Worm (Caenorhabditis elegans) whole organism, young adult: Measurements from ENCODE around the gene btb-7.

Experiments used
- B0261.1 ChIP-seq: sonication (generic microtip); optimal IDR thresholded peaks from 2 replicates; lab custom pipeline; 2016; ENCODE audit warnings: mild to moderate bottlenecking, missing genetic modification characterization, moderate library complexity, missing compliant biosample characterization
- D2030.7 ChIP-seq: fragments of 200-800 bp; sonication (Bioruptor generic); IDR thresholded peaks from 2 replicates; pipeline ENCODE4 v1.3.6; 2022; ENCODE audit warnings: missing genetic modification reagents, missing genetic modification characterization, missing compliant biosample characterization
- F49E8.2 ChIP-seq: sonication (generic microtip); optimal IDR thresholded peaks from 3 replicates; lab custom pipeline; 2017; ENCODE audit warnings: missing genetic modification characterization, mild to moderate bottlenecking, missing compliant biosample characterization, antibody characterized with exemption, moderate library complexity; ENCODE audit not compliant: insufficient read depth
- F57A8.1 ChIP-seq: fragments of 200-800 bp; sonication (Bioruptor generic); optimal IDR thresholded peaks from 2 replicates; lab custom pipeline; 2018; ENCODE audit warnings: mild to moderate bottlenecking, missing genetic modification characterization, moderate library complexity, missing compliant biosample characterization
- K11D2.4 ChIP-seq: fragments of 200-800 bp; sonication (Bioruptor generic); IDR thresholded peaks from 2 replicates; pipeline ENCODE4 v1.3.6; 2022; ENCODE audit warnings: missing genetic modification reagents, missing genetic modification characterization, missing compliant biosample characterization
- Y79H2A.3 ChIP-seq: fragments of 200-800 bp; sonication (Bioruptor generic); conservative IDR thresholded peaks from 2 replicates; pipeline ENCODE4 v1.3.6; 2022; ENCODE audit warnings: missing genetic modification reagents, missing genetic modification characterization, missing compliant biosample characterization
- aptf-2 ChIP-seq: fragments of 200-800 bp; sonication (Bioruptor generic); conservative IDR thresholded peaks from 2 replicates; pipeline ENCODE4 v1.3.6; 2022; ENCODE audit warnings: missing genetic modification reagents, missing genetic modification characterization, missing compliant biosample characterization
- cebp-2 ChIP-seq: fragments of 200-800 bp; sonication (Bioruptor generic); IDR thresholded peaks from 2 replicates; pipeline ENCODE4 v1.3.6; 2022; ENCODE audit warnings: missing genetic modification characterization, missing compliant biosample characterization
- ceh-100 ChIP-seq: fragments of 200-800 bp; sonication (Bioruptor generic); IDR thresholded peaks from 2 replicates; pipeline ENCODE4 v1.3.6; 2022; ENCODE audit warnings: missing genetic modification reagents, missing genetic modification characterization, missing compliant biosample characterization
- die-1 ChIP-seq: sonication (generic microtip); optimal IDR thresholded peaks from 2 replicates; lab custom pipeline; 2016; ENCODE audit warnings: missing genotype, mild to moderate bottlenecking, missing genetic modification characterization, missing compliant biosample characterization
- dox-1 ChIP-seq: fragments of 200-800 bp; sonication (Bioruptor generic); IDR thresholded peaks from 2 replicates; pipeline ENCODE4 v1.3.6; 2022; ENCODE audit warnings: missing genetic modification reagents, missing genetic modification characterization, missing compliant biosample characterization
- dpff-1 ChIP-seq: sonication (generic microtip); optimal IDR thresholded peaks from 2 replicates; lab custom pipeline; 2017; ENCODE audit warnings: mild to moderate bottlenecking, missing genetic modification characterization, missing compliant biosample characterization
- egl-18 ChIP-seq: fragments of 200-800 bp; sonication (Bioruptor generic); IDR thresholded peaks from 2 replicates; pipeline ENCODE4 v1.3.6; 2022; ENCODE audit warnings: missing genetic modification reagents, missing genetic modification characterization, missing compliant biosample characterization
- egrh-3 ChIP-seq: fragments of 200-800 bp; sonication (Bioruptor generic); IDR thresholded peaks from 2 replicates; pipeline ENCODE4 v1.3.6; 2022; ENCODE audit warnings: missing genetic modification reagents, missing genetic modification characterization, missing compliant biosample characterization
- gei-17 ChIP-seq: fragments of 200-800 bp; sonication (Bioruptor generic); optimal IDR thresholded peaks from 2 replicates; lab custom pipeline; 2018; ENCODE audit warnings: mild to moderate bottlenecking, missing genetic modification characterization, missing compliant biosample characterization
- him-1 ChIP-seq: sonication (generic microtip); optimal IDR thresholded peaks from 2 replicates; lab custom pipeline; 2016; ENCODE audit warnings: missing genotype, missing genetic modification reagents, missing genetic modification characterization, missing compliant biosample characterization
- hlh-26 ChIP-seq: fragments of 200-800 bp; sonication (Bioruptor generic); conservative IDR thresholded peaks from 2 replicates; pipeline ENCODE4 v1.3.6; 2022; ENCODE audit warnings: missing genetic modification reagents, missing genetic modification characterization, missing compliant biosample characterization
- hmg-1.2 ChIP-seq: fragments of 200-800 bp; sonication (Bioruptor generic); IDR thresholded peaks from 2 replicates; pipeline ENCODE4 v1.3.6; 2022; ENCODE audit warnings: missing genetic modification reagents, missing genetic modification characterization, missing compliant biosample characterization
- hmg-20 ChIP-seq: fragments of 200-800 bp; sonication (Bioruptor generic); IDR thresholded peaks from 2 replicates; pipeline ENCODE4 v1.3.6; 2022; ENCODE audit warnings: missing genetic modification reagents, missing genetic modification characterization, missing compliant biosample characterization
- lag-1 ChIP-seq: fragments of 200-800 bp; sonication (Bioruptor generic); IDR thresholded peaks from 2 replicates; pipeline ENCODE4 v1.3.6; 2022; ENCODE audit warnings: missing genetic modification reagents, missing genetic modification characterization, missing compliant biosample characterization
- lin-54 ChIP-seq: fragments of 200-800 bp; sonication (Bioruptor generic); optimal IDR thresholded peaks from 2 replicates; lab custom pipeline; 2018; ENCODE audit warnings: mild to moderate bottlenecking, missing genetic modification characterization, missing compliant biosample characterization
- lsl-1 ChIP-seq: fragments of 200-800 bp; sonication (Bioruptor generic); optimal IDR thresholded peaks from 2 replicates; lab custom pipeline; 2018; ENCODE audit warnings: mild to moderate bottlenecking, missing genetic modification characterization, moderate library complexity, missing compliant biosample characterization
- madf-6 ChIP-seq: fragments of 200-800 bp; sonication (Bioruptor generic); IDR thresholded peaks from 2 replicates; pipeline ENCODE4 v1.3.6; 2022; ENCODE audit warnings: missing genetic modification reagents, missing genetic modification characterization, missing compliant biosample characterization
- mcd-1 ChIP-seq: fragments of 200-800 bp; sonication (Bioruptor generic); IDR thresholded peaks from 2 replicates; pipeline ENCODE4 v1.3.6; 2022; ENCODE audit warnings: missing genetic modification reagents, missing genetic modification characterization, missing compliant biosample characterization
- mel-28 ChIP-seq: sonication (generic microtip); optimal IDR thresholded peaks from 2 replicates; lab custom pipeline; 2016; ENCODE audit warnings: borderline replicate concordance, mild to moderate bottlenecking, missing genetic modification characterization, missing compliant biosample characterization
- mes-4 ChIP-seq: sonication (generic microtip); optimal IDR thresholded peaks from 2 replicates; lab custom pipeline; 2016; ENCODE audit warnings: missing genotype, missing genetic modification characterization, missing compliant biosample characterization
- pbrm-1 ChIP-seq: fragments of 200-800 bp; sonication (Bioruptor generic); IDR thresholded peaks from 2 replicates; pipeline ENCODE4 v1.3.6; 2022; ENCODE audit warnings: missing genetic modification reagents, missing genetic modification characterization, missing compliant biosample characterization
- rcor-1 ChIP-seq: fragments of 200-800 bp; sonication (Bioruptor generic); IDR thresholded peaks from 2 replicates; pipeline ENCODE4 v1.3.6; 2022; ENCODE audit warnings: missing genetic modification reagents, missing genetic modification characterization, missing compliant biosample characterization
- snpc-3.4 ChIP-seq: sonication (generic microtip); optimal IDR thresholded peaks from 2 replicates; lab custom pipeline; 2017; ENCODE audit warnings: missing genetic modification characterization, mild to moderate bottlenecking, missing compliant biosample characterization, antibody characterized with exemption, moderate library complexity, missing genotype, missing genetic modification reagents
- sptf-2 ChIP-seq: fragments of 200-800 bp; sonication (Bioruptor generic); optimal IDR thresholded peaks from 2 replicates; lab custom pipeline; 2018; ENCODE audit warnings: mild to moderate bottlenecking, missing genetic modification characterization, missing compliant biosample characterization
- tbp1 ChIP-seq: fragments of 200-800 bp; sonication (Bioruptor generic); optimal IDR thresholded peaks from 2 replicates; lab custom pipeline; 2018; ENCODE audit warnings: mild to moderate bottlenecking, missing genetic modification characterization, missing compliant biosample characterization
- tlf-1 ChIP-seq: fragments of 200-800 bp; sonication (Bioruptor generic); optimal IDR thresholded peaks from 2 replicates; lab custom pipeline; 2018; ENCODE audit warnings: mild to moderate bottlenecking, missing genetic modification characterization, missing compliant biosample characterization
- unc-130 ChIP-seq: sonication (generic microtip); optimal IDR thresholded peaks from 2 replicates; lab custom pipeline; 2016; ENCODE audit warnings: missing genetic modification reagents, missing genetic modification characterization, missing compliant biosample characterization
- xnd-1 ChIP-seq: sonication (generic microtip); optimal IDR thresholded peaks from 2 replicates; lab custom pipeline; 2016; ENCODE audit warnings: missing genotype, missing genetic modification reagents, missing genetic modification characterization, missing compliant biosample characterization
- ztf-25 ChIP-seq: fragments of 200-800 bp; sonication (Bioruptor generic); IDR thresholded peaks from 2 replicates; pipeline ENCODE4 v1.3.6; 2022; ENCODE audit warnings: missing genetic modification reagents, missing genetic modification characterization, missing compliant biosample characterization
- ztf-26 ChIP-seq: sonication (generic microtip); optimal IDR thresholded peaks from 2 replicates; lab custom pipeline; 2017; ENCODE audit warnings: missing genetic modification characterization, missing compliant biosample characterization
- ztf-3 ChIP-seq: fragments of 200-800 bp; sonication (Bioruptor generic); optimal IDR thresholded peaks from 2 replicates; lab custom pipeline; 2018; ENCODE audit warnings: mild to moderate bottlenecking, missing genetic modification characterization, missing compliant biosample characterization

btb-7 gene

DNA sequence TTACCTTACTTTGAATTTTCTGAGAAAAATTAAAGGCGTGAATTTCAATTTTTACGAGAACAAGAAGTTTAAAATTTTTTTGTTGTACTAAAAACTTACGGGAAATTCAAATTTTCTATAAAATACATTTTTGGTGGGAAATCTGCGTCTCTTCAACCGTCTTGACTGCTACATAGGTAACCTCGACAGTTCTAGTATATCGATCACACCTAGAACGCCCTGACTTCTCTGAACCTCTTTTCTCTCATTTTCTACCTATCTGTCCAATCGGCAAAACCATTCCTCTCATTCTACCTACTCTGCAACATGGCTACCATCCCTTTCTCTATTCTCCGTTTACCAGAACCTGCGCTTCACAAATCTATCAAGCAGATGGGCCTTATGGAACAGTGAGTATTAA lies 29.3 kb upstream of the btb-7 start, which contains the start of gene fbxb-25:
TSS of gene fbxb-25 (plus strand) at position 301 of the 400 bp plus-strand sequence.
- no peak for TF ChIP-seq tbp1 (GFP tag; lab: Kevin White, UChicago)
- TF ChIP-seq F57A8.1: no peak
- no peak for TF ChIP-seq F49E8.2 (tag; lab: Kevin White, UChicago)
- no peak for TF ChIP-seq gei-17 (GFP tag; lab: Kevin White, UChicago)
- TF ChIP-seq cebp-2 (GFP tag; lab: Robert Waterston, UW): no peak
- no peak for TF ChIP-seq aptf-2 (GFP tag; lab: Robert Waterston, UW)
- no peak for TF ChIP-seq hmg-1.2
- TF ChIP-seq unc-130 (GFP tag; lab: Kevin White, UChicago): no peak
- TF ChIP-seq mes-4 (tag; lab: Kevin White, UChicago): no peak
- no peak for TF ChIP-seq lin-54
- TF ChIP-seq dox-1 (GFP tag; lab: Robert Waterston, UW): no peak
- TF ChIP-seq die-1 (tag; lab: Kevin White, UChicago): no peak
- no peak for TF ChIP-seq mcd-1 (GFP tag; lab: Robert Waterston, UW)
- TF ChIP-seq him-1 (tag; lab: Kevin White, UChicago): no peak
- TF ChIP-seq ztf-26 (tag; lab: Kevin White, UChicago): no peak
- no peak for TF ChIP-seq Y79H2A.3 (GFP tag; lab: Robert Waterston, UW)
- no peak for TF ChIP-seq D2030.7 (GFP tag; lab: Robert Waterston, UW)
- no peak for TF ChIP-seq ceh-100
- TF ChIP-seq rcor-1 (GFP tag; lab: Robert Waterston, UW): no peak

- TF ChIP-seq hlh-26 (GFP tag; lab: Robert Waterston, UW) (no peak), mel-28 (tag; lab: Kevin White, UChicago) (no peak), ztf-25 (no peak), ztf-3 (GFP tag; lab: Kevin White, UChicago) (no peak), snpc-3.4 (tag; lab: Kevin White, UChicago) (no peak), dpff-1 (tag; lab: Kevin White, UChicago) (no peak), egl-18 (GFP tag; lab: Robert Waterston, UW) (no peak), sptf-2 (no peak), tlf-1 (GFP tag; lab: Kevin White, UChicago) (no peak), lag-1 (GFP tag; lab: Robert Waterston, UW) (no peak)
These were observed 24.2 kb upstream of the btb-7 start, which contains the start of the genes fbxb-18 and fbxb-19 for ce11 chrII:1688813-1689212. TSS of gene fbxb-18 (minus strand) at chrII:1688913. TSS of gene fbxb-19 (minus strand) at chrII:1689181.

DNA sequence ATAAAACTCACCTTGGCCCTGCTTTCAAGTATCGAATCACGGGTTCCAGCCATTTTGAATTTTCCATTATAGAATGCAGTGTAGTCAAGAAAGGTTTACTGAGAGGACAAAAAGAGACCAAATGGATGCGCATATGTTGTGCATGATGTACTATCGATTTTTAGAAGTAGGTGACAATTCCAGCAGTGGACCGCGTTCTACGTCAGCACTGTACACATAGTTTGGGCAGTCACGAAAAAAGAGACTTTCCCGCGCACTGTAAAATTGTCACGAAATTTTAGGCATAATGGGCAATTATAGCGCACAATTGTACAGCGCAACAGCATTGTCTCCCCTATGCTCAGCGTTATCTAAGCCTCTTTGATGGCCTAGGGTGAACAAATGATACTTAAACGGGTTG lies 22.0 kb upstream of the btb-7 start, which contains the start of gene fbxc-22:
TSS of gene fbxc-22 (minus strand) at position 101 of the 400 bp plus-strand sequence.
- TF ChIP-seq K11D2.4 (GFP tag; lab: Robert Waterston, UW) (no peak), egrh-3 (GFP tag; lab: Robert Waterston, UW) (no peak), B0261.1 (tag; lab: Kevin White, UChicago) (no peak), pbrm-1 (no peak), madf-6 (GFP tag; lab: Robert Waterston, UW) (no peak), hmg-20 (GFP tag; lab: Robert Waterston, UW) (no peak), ceh-100 (no peak), xnd-1 (no peak), lsl-1 (GFP tag; lab: Kevin White, UChicago) (no peak)
- TF ChIP-seq, all 124 proteins: peak for 0
